Fruit fly (Drosophila melanogaster): Measurements from ENCODE around the gene CG31221.

dm6 chr3R:19408573-19408972 lies 3.9 kb upstream of the CG31221 start, which contains the start of gene CG11626:
- TF ChIP-seq pan (optimal IDR thresholded peaks at IDR 0.05) (no peak), EcR (GFP tag; optimal IDR thresholded peaks at IDR 0.05) (no peak), CG8478 (optimal IDR thresholded peaks at IDR 0.05) (no peak), psq (optimal IDR thresholded peaks at IDR 0.05) (no peak)
